Worm (Caenorhabditis elegans): Measurements from ENCODE around the gene ttbk-7.

The ttbk-7 gene

ce11 chrV:12869948-12870347 is 25.7 kb downstream of the ttbk-7 start, which contains the start of gene T07F10.3 (continued):
- 0 out of 2 replicates have a peak, but pooled peaks have one; percentile 41 for TF ChIP-seq D1046.2 (GFP tag; IDR thresholded peaks at IDR 0.05)
- TF ChIP-seq mdt-29 (GFP tag; IDR thresholded peaks at IDR 0.05), result peak; percentile 71
- TF ChIP-seq F37D6.2 (tag; optimal IDR thresholded peaks at IDR 0.05), result peak; percentile 47
- TF ChIP-seq nhr-42 (GFP tag; IDR thresholded peaks at IDR 0.05), result 0 out of 2 replicates have a peak, but pooled peaks have one; percentile 21
- peak; percentile 93 for TF ChIP-seq dmd-9 (GFP tag; IDR thresholded peaks at IDR 0.05)
- TF ChIP-seq mxl-3 (GFP tag; optimal IDR thresholded peaks at IDR 0.05), result peak; percentile 41
- peak; percentile 87 for TF ChIP-seq duxl-1 (tag; optimal IDR thresholded peaks at IDR 0.05; ENCODE audit: poor library complexity)
- TF ChIP-seq ceh-20 (GFP tag; IDR thresholded peaks at IDR 0.05), result peak; percentile 71
- TF ChIP-seq zip-11 (GFP tag; IDR thresholded peaks at IDR 0.05), result no peak
- TF ChIP-seq zfp-3 (GFP tag; conservative IDR thresholded peaks at IDR 0.05), result peak; percentile 81; the same call in 1 of the 2 replicates
- TF ChIP-seq T20F7.1 (GFP tag; optimal IDR thresholded peaks at IDR 0.05), result peak; percentile 76
- TF ChIP-seq nhr-48 (tag; optimal IDR thresholded peaks at IDR 0.05), result peak; percentile 51
- no peak for TF ChIP-seq ceh-32 (tag; optimal IDR thresholded peaks at IDR 0.05; ENCODE audit: poor library complexity)
- 0 out of 2 replicates have a peak, but pooled peaks have one; percentile 56 for TF ChIP-seq lin-1 (GFP tag; IDR thresholded peaks at IDR 0.05)
- TF ChIP-seq unc-130 (GFP tag; optimal IDR thresholded peaks at IDR 0.05), result peak; percentile 93
- peak; percentile 45 for TF ChIP-seq spr-3 (GFP tag; optimal IDR thresholded peaks at IDR 0.05)
- no peak for TF ChIP-seq nhr-237 (tag; optimal IDR thresholded peaks at IDR 0.05)
- peak; percentile 30 for TF ChIP-seq F10B5.3 (tag; optimal IDR thresholded peaks at IDR 0.05)
- TF ChIP-seq lir-3 (tag; optimal IDR thresholded peaks at IDR 0.05), result no peak
- peak; percentile 99 for TF ChIP-seq dpl-1 (GFP tag; optimal IDR thresholded peaks at IDR 0.05)
- TF ChIP-seq daf-12 (tag; optimal IDR thresholded peaks at IDR 0.05), result no peak
- TF ChIP-seq nhr-102 (tag; optimal IDR thresholded peaks at IDR 0.05), result peak; percentile 79
- TF ChIP-seq nhr-6 (tag; optimal IDR thresholded peaks at IDR 0.05), result peak; percentile 97
- TF ChIP-seq ces-1 (GFP tag; optimal IDR thresholded peaks at IDR 0.05), result peak; percentile 25
- TF ChIP-seq snpc-1.2 (GFP tag; IDR thresholded peaks at IDR 0.05), result 0 out of 2 replicates have a peak, but pooled peaks have one; percentile 63
- TF ChIP-seq F49E8.2 (tag; optimal IDR thresholded peaks at IDR 0.05; ENCODE audit: borderline replicate concordance), result peak; percentile 45
- peak; percentile 64 for TF ChIP-seq hlh-11 (tag; optimal IDR thresholded peaks at IDR 0.05)
- TF ChIP-seq sdz-12 (GFP tag; optimal IDR thresholded peaks at IDR 0.05), result peak; percentile 77
- TF ChIP-seq nhr-77 (tag; optimal IDR thresholded peaks at IDR 0.05), result peak; percentile 45
- no peak for TF ChIP-seq nhr-111 (GFP tag; optimal IDR thresholded peaks at IDR 0.05)
- 0 out of 2 replicates have a peak, but pooled peaks have one; percentile 38 for TF ChIP-seq saeg-2 (GFP tag; IDR thresholded peaks at IDR 0.05)
- TF ChIP-seq lin-39 (tag; optimal IDR thresholded peaks at IDR 0.05), result no peak
- peak; percentile 69 for TF ChIP-seq rbr-2 (tag; optimal IDR thresholded peaks at IDR 0.05)
- TF ChIP-seq ceh-44 (GFP tag; IDR thresholded peaks at IDR 0.05), result peak; percentile 46; the same call in 1 of the 2 replicates
- TF ChIP-seq madf-9 (GFP tag; conservative IDR thresholded peaks at IDR 0.05), result peak; percentile 87
- peak; percentile 70; the same call in 1 of the 2 replicates for TF ChIP-seq tra-1 (GFP tag; IDR thresholded peaks at IDR 0.05)
- TF ChIP-seq mdl-1 (tag; optimal IDR thresholded peaks at IDR 0.05), result no peak
- TF ChIP-seq lin-38 (GFP tag; IDR thresholded peaks at IDR 0.05), result peak; percentile 81
- peak; percentile 59; the same call in 1 of the 2 replicates for TF ChIP-seq pha-4 (GFP tag; IDR thresholded peaks at IDR 0.05)
- TF ChIP-seq pha-4 (tag; optimal IDR thresholded peaks at IDR 0.05), result no peak
- TF ChIP-seq daf-16 (GFP tag; optimal IDR thresholded peaks at IDR 0.05), result peak in 1 of 2 experiments; percentile 41
- TF ChIP-seq daf-16 (tag; optimal IDR thresholded peaks at IDR 0.05), result peak; percentile 41
- 0 out of 2 replicates have a peak, but pooled peaks have one; percentile 29 for TF ChIP-seq php-3 (GFP tag; IDR thresholded peaks at IDR 0.05)
- no peak for TF ChIP-seq lsy-2 (tag; optimal IDR thresholded peaks at IDR 0.05)
